Fruit fly (Drosophila melanogaster) whole organism, embryonic: ENCODE measurements around the gene CG13676.

Source experiments
- Antp ChIP-seq: fragments of 200-800 bp; sonication (Bioruptor generic); optimal IDR thresholded peaks from 3 replicates; lab custom pipeline; 2016; ENCODE audit warnings: missing biosample characterization, missing genetic modification characterization
- C15 ChIP-seq: fragments of 200-800 bp; sonication (Bioruptor generic); IDR thresholded peaks from 3 replicates; pipeline ENCODE4 v1.3.6; 2022; ENCODE audit warnings: missing biosample characterization, missing genetic modification characterization
- CG1024 ChIP-seq: fragments of 200-800 bp; sonication (Bioruptor generic); IDR thresholded peaks from 2 replicates; pipeline ENCODE4 v1.3.6; 2022; ENCODE audit warnings: missing biosample characterization, missing genetic modification characterization
- CG10321 ChIP-seq: fragments of 200-800 bp; sonication (Bioruptor generic); IDR thresholded peaks from 2 replicates; pipeline ENCODE4 v1.3.6; 2022; ENCODE audit warnings: missing biosample characterization, missing genetic modification characterization
- CG10462 ChIP-seq: fragments of 200-800 bp; sonication (Bioruptor generic); optimal IDR thresholded peaks from 2 replicates; lab custom pipeline; 2016; ENCODE audit warnings: missing biosample characterization, missing genetic modification characterization
- CG11696 ChIP-seq: fragments of 200-800 bp; sonication (Bioruptor generic); IDR thresholded peaks from 2 replicates; pipeline ENCODE4 v1.3.6; 2022; ENCODE audit warnings: missing biosample characterization, missing genetic modification characterization
- CG12071 ChIP-seq: fragments of 200-800 bp; sonication (Bioruptor generic); optimal IDR thresholded peaks from 3 replicates; lab custom pipeline; 2018; ENCODE audit warnings: missing biosample characterization, mild to moderate bottlenecking, missing genetic modification characterization
- CG13296 ChIP-seq: fragments of 200-800 bp; sonication (Bioruptor generic); optimal IDR thresholded peaks from 3 replicates; lab custom pipeline; 2018; ENCODE audit warnings: missing biosample characterization, mild to moderate bottlenecking, missing genetic modification characterization
- CG1602 ChIP-seq: fragments of 200-800 bp; sonication (Bioruptor generic); optimal IDR thresholded peaks from 3 replicates; lab custom pipeline; 2016; ENCODE audit warnings: missing biosample characterization, missing genetic modification characterization
- CG17361 ChIP-seq: fragments of 200-800 bp; sonication (Bioruptor generic); IDR thresholded peaks from 3 replicates; pipeline ENCODE4 v1.3.6; 2022; ENCODE audit warnings: missing biosample characterization, missing genetic modification characterization
- CG2129 ChIP-seq: fragments of 200-800 bp; sonication (Bioruptor generic); IDR thresholded peaks from 2 replicates; pipeline ENCODE4 v1.3.6; 2022; ENCODE audit warnings: missing biosample characterization, missing genetic modification characterization; ENCODE audit not compliant: partially characterized antibody
- CG2875 ChIP-seq: fragments of 200-800 bp; sonication (Bioruptor generic); optimal IDR thresholded peaks from 2 replicates; lab custom pipeline; 2017; ENCODE audit warnings: missing biosample characterization, mild to moderate bottlenecking, missing genetic modification characterization, missing genetic modification reagents
- CG3995 ChIP-seq: fragments of 200-800 bp; sonication (Bioruptor generic); optimal IDR thresholded peaks from 3 replicates; lab custom pipeline; 2016; ENCODE audit warnings: missing biosample characterization, missing genetic modification characterization
- CG4404 ChIP-seq: fragments of 200-800 bp; sonication (Bioruptor generic); IDR thresholded peaks from 2 replicates; pipeline ENCODE4 v1.3.6; 2022; ENCODE audit warnings: missing biosample characterization, missing genetic modification characterization
- CG4424 ChIP-seq: fragments of 200-800 bp; sonication (Bioruptor generic); optimal IDR thresholded peaks from 3 replicates; lab custom pipeline; 2016; ENCODE audit warnings: missing biosample characterization, missing genetic modification characterization
- CG6272 ChIP-seq: fragments of 200-800 bp; sonication (Bioruptor generic); IDR thresholded peaks from 2 replicates; pipeline ENCODE4 v1.3.6; 2022; ENCODE audit warnings: missing biosample characterization, missing genetic modification characterization
- CG7271 ChIP-seq: fragments of 200-800 bp; sonication (Bioruptor generic); optimal IDR thresholded peaks from 2 replicates; lab custom pipeline; 2018; ENCODE audit warnings: missing biosample characterization, mild to moderate bottlenecking, missing genetic modification characterization, moderate library complexity
- CG8281 ChIP-seq: fragments of 200-800 bp; sonication (Bioruptor generic); optimal IDR thresholded peaks from 2 replicates; lab custom pipeline; 2018; ENCODE audit warnings: missing biosample characterization, mild to moderate bottlenecking, missing genetic modification characterization, moderate library complexity
- Camta ChIP-seq: fragments of 200-800 bp; sonication (Bioruptor generic); optimal IDR thresholded peaks from 2 replicates; lab custom pipeline; 2016; ENCODE audit warnings: missing biosample characterization, missing genetic modification characterization
- Drgx ChIP-seq: fragments of 200-800 bp; sonication (Bioruptor generic); IDR thresholded peaks from 2 replicates; pipeline ENCODE4 v1.3.6; 2022; ENCODE audit warnings: missing biosample characterization, missing genetic modification characterization
- Ets97D ChIP-seq: fragments of 200-800 bp; sonication (Bioruptor generic); optimal IDR thresholded peaks from 3 replicates; lab custom pipeline; 2016; ENCODE audit warnings: missing biosample characterization, missing genetic modification characterization
- HLH54F ChIP-seq: fragments of 200-800 bp; sonication (Bioruptor generic); optimal IDR thresholded peaks from 3 replicates; lab custom pipeline; 2016; ENCODE audit warnings: missing biosample characterization, missing genetic modification characterization
- Hsf ChIP-seq: fragments of 200-800 bp; sonication (Bioruptor generic); optimal IDR thresholded peaks from 3 replicates; lab custom pipeline; 2016; ENCODE audit warnings: missing biosample characterization, missing genetic modification characterization
- Lpt ChIP-seq: fragments of >200 bp; optimal IDR thresholded peaks from 2 replicates; lab custom pipeline; 2018; ENCODE audit warnings: missing biosample characterization, missing genetic modification characterization
- MBD-R2 ChIP-seq: fragments of 200-800 bp; sonication (Bioruptor generic); IDR thresholded peaks from 2 replicates; pipeline ENCODE4 v1.3.6; 2022; ENCODE audit warnings: missing biosample characterization, missing genetic modification characterization
- NC2α ChIP-seq: fragments of 200-800 bp; sonication (Bioruptor generic); optimal IDR thresholded peaks from 2 replicates; lab custom pipeline; 2016; ENCODE audit warnings: missing biosample characterization, missing genetic modification characterization
- Sox102F ChIP-seq: fragments of 200-800 bp; sonication (Bioruptor generic); optimal IDR thresholded peaks from 2 replicates; lab custom pipeline; 2018; ENCODE audit warnings: missing biosample characterization, mild to moderate bottlenecking, missing genetic modification characterization, moderate library complexity
- Sry-β ChIP-seq: fragments of 200-800 bp; sonication (Bioruptor generic); optimal IDR thresholded peaks from 2 replicates; lab custom pipeline; 2018; ENCODE audit warnings: missing biosample characterization, mild to moderate bottlenecking, missing genetic modification characterization, moderate library complexity
- Ssrp ChIP-seq: fragments of 200-800 bp; sonication (Bioruptor generic); optimal IDR thresholded peaks from 2 replicates; lab custom pipeline; 2018; ENCODE audit warnings: missing biosample characterization, mild to moderate bottlenecking, missing genetic modification characterization, moderate library complexity
- Stat92E ChIP-seq, 3 experiments: fragments of >200 bp in 2 of 3; fragments of 200-800 bp in 1 of 3; sonication (Bioruptor generic) in 1 of 3; optimal IDR thresholded peaks; 2 replicates each; lab custom pipeline; 2017 to 2019; ENCODE audit warnings: missing biosample characterization in 3 of 3, missing genetic modification characterization in 3 of 3, mild to moderate bottlenecking in 1 of 3, moderate library complexity in 1 of 3
- ap ChIP-seq: fragments of 200-800 bp; sonication (Bioruptor generic); IDR thresholded peaks from 2 replicates; pipeline ENCODE4 v1.3.6; 2022; ENCODE audit warnings: missing biosample characterization, missing genetic modification characterization
- cas ChIP-seq: fragments of 200-800 bp; sonication (Bioruptor generic); IDR thresholded peaks from 2 replicates; pipeline ENCODE4 v1.3.6; 2022; ENCODE audit warnings: missing biosample characterization, missing genetic modification characterization
- chm ChIP-seq: fragments of 200-800 bp; sonication (Bioruptor generic); IDR thresholded peaks from 2 replicates; pipeline ENCODE4 v1.3.6; 2022; ENCODE audit warnings: missing biosample characterization, missing genetic modification characterization
- croc ChIP-seq: fragments of 200-800 bp; sonication (Bioruptor generic); conservative IDR thresholded peaks from 3 replicates; pipeline ENCODE4 v1.3.6; 2022; ENCODE audit warnings: missing biosample characterization, missing genetic modification characterization
- cwo ChIP-seq: fragments of 200-800 bp; sonication (Bioruptor generic); optimal IDR thresholded peaks from 3 replicates; lab custom pipeline; 2017; ENCODE audit warnings: missing biosample characterization, missing genetic modification characterization, mild to moderate bottlenecking, moderate library complexity, missing genetic modification reagents
- da ChIP-seq: fragments of 200-800 bp; sonication (Bioruptor generic); optimal IDR thresholded peaks from 2 replicates; lab custom pipeline; 2016; ENCODE audit warnings: missing biosample characterization, missing genetic modification characterization
- dpn ChIP-seq, 2 experiments: fragments of 200-800 bp; sonication (Bioruptor generic); optimal IDR thresholded peaks; 3 replicates each; lab custom pipeline; 2016; ENCODE audit warnings: missing biosample characterization in 2 of 2, missing genetic modification characterization in 2 of 2
- ham ChIP-seq: fragments of 200-800 bp; sonication (Bioruptor generic); IDR thresholded peaks from 2 replicates; pipeline ENCODE4 v1.3.6; 2022; ENCODE audit warnings: missing biosample characterization, missing genetic modification characterization
- inv ChIP-seq: fragments of 200-800 bp; sonication (Bioruptor generic); IDR thresholded peaks from 2 replicates; pipeline ENCODE4 v1.3.6; 2022; ENCODE audit warnings: missing biosample characterization, missing genetic modification characterization; ENCODE audit not compliant: partially characterized antibody
- nerfin-1 ChIP-seq: fragments of 200-800 bp; sonication (Bioruptor generic); optimal IDR thresholded peaks from 3 replicates; lab custom pipeline; 2019; ENCODE audit warnings: missing biosample characterization, mild to moderate bottlenecking, missing genetic modification characterization, moderate library complexity
- otp ChIP-seq: fragments of 200-800 bp; sonication (Bioruptor generic); IDR thresholded peaks from 3 replicates; pipeline ENCODE4, ENCODE4 v1.3.6; 2022; ENCODE audit warnings: missing biosample characterization, missing genetic modification characterization
- peb ChIP-seq: fragments of 200-800 bp; sonication (Bioruptor generic); IDR thresholded peaks from 2 replicates; pipeline ENCODE4 v1.3.6; 2022; ENCODE audit warnings: missing biosample characterization, missing genetic modification characterization
- sc ChIP-seq, 3 experiments: fragments of >200 bp in 2 of 3; fragments of 200-800 bp in 1 of 3; sonication (Bioruptor generic) in 1 of 3; optimal IDR thresholded peaks; 2 replicates in 2 of 3; 3 replicates in 1 of 3; lab custom pipeline; 2017; ENCODE audit warnings: mild to moderate bottlenecking in 1 of 3, missing biosample characterization in 1 of 3, missing genetic modification characterization in 1 of 3, missing genetic modification reagents in 1 of 3
- sens-2 ChIP-seq: fragments of 200-800 bp; sonication (Bioruptor generic); IDR thresholded peaks from 2 replicates; pipeline ENCODE4 v1.3.6; 2022; ENCODE audit warnings: missing biosample characterization, missing genetic modification characterization
- slp2 ChIP-seq: fragments of 200-800 bp; sonication (Bioruptor generic); optimal IDR thresholded peaks from 2 replicates; lab custom pipeline; 2016; ENCODE audit warnings: missing biosample characterization, missing genetic modification characterization
- tap ChIP-seq: fragments of 200-800 bp; optimal IDR thresholded peaks from 3 replicates; lab custom pipeline; 2019; ENCODE audit warnings: missing biosample characterization, mild to moderate bottlenecking, missing genetic modification characterization, moderate library complexity
- vnd ChIP-seq: fragments of 200-800 bp; sonication (Bioruptor generic); IDR thresholded peaks from 3 replicates; pipeline ENCODE4 v1.3.6; 2022; ENCODE audit warnings: missing biosample characterization, missing genetic modification characterization; ENCODE audit not compliant: partially characterized antibody
- wor ChIP-seq: fragments of 200-800 bp; sonication (Bioruptor generic); IDR thresholded peaks from 2 replicates; pipeline ENCODE4 v1.3.6; 2022; ENCODE audit warnings: missing biosample characterization, missing genetic modification characterization
- yki ChIP-seq: fragments of >200 bp; optimal IDR thresholded peaks from 3 replicates; lab custom pipeline; 2018

Gene CG13676

dm6 chr3L:8153206-8153996 lies 1.8 kb upstream of the CG13676 start (continued):
- TF ChIP-seq cas (GFP tag; lab: Robert Waterston, UW): no peak
- no peak for TF ChIP-seq yki
- peak; percentile 84 for TF ChIP-seq Sox102F (GFP tag; lab: Kevin White, UChicago)
- no peak for TF ChIP-seq CG6272
- TF ChIP-seq Hsf (GFP tag; lab: Kevin White, UChicago): peak; percentile 44
- no peak for TF ChIP-seq inv (GFP tag; lab: Robert Waterston, UW)
- no peak for TF ChIP-seq chm (GFP tag; lab: Robert Waterston, UW)
- peak; percentile 97 for TF ChIP-seq Drgx (GFP tag; lab: Robert Waterston, UW)
- TF ChIP-seq Camta (GFP tag; lab: Kevin White, UChicago): peak; percentile 26
- peak; percentile 39; the same call in 1 of the 2 replicates for TF ChIP-seq wor (GFP tag; lab: Robert Waterston, UW)
- TF ChIP-seq NC2α (GFP tag; lab: Kevin White, UChicago): peak; percentile 10
- TF ChIP-seq Ssrp (tag; lab: Kevin White, UChicago): peak; percentile 56
- no peak for TF ChIP-seq CG10321
- TF ChIP-seq CG1024 (GFP tag; lab: Robert Waterston, UW): peak; percentile 51; the same call in 1 of the 2 replicates
- TF ChIP-seq ham (GFP tag; lab: Robert Waterston, UW): no peak
- no peak for TF ChIP-seq Stat92E (GFP tag; optimal IDR thresholded peaks at IDR 0.05; lab: Kevin White, UChicago)
- TF ChIP-seq CG12071 (GFP tag; lab: Kevin White, UChicago): peak; percentile 42
- no peak; the same call in 1 of the 2 replicates for TF ChIP-seq peb (GFP tag; lab: Robert Waterston, UW)
- TF ChIP-seq CG1602 (GFP tag; lab: Kevin White, UChicago): peak; percentile 41
- no peak for TF ChIP-seq Lpt
- no peak for TF ChIP-seq Sry-β (GFP tag; lab: Kevin White, UChicago)
- TF ChIP-seq CG11696 (GFP tag; lab: Robert Waterston, UW): no peak
- peak; percentile 10 for TF ChIP-seq CG13296 (GFP tag; lab: Kevin White, UChicago)
- peak; percentile 7 for TF ChIP-seq cwo (GFP tag; lab: Kevin White, UChicago)
- no peak for TF ChIP-seq slp2 (GFP tag; lab: Kevin White, UChicago)
- TF ChIP-seq da (GFP tag; lab: Kevin White, UChicago): no peak
- TF ChIP-seq sens-2 (GFP tag; lab: Robert Waterston, UW): no peak
- peak; percentile 49; the same call in 1 of the 2 replicates for TF ChIP-seq ap (GFP tag; lab: Robert Waterston, UW)
- peak; percentile 36; the same call in 2 of the 3 replicates for TF ChIP-seq croc (GFP tag; lab: Robert Waterston, UW)
- no peak for TF ChIP-seq CG4404
- 0 out of 3 replicates have a peak, but pooled peaks have one; percentile 29 for TF ChIP-seq CG17361 (GFP tag; lab: Robert Waterston, UW)
- TF ChIP-seq CG3995 (GFP tag; lab: Kevin White, UChicago): no peak
- no peak for TF ChIP-seq vnd (GFP tag; lab: Robert Waterston, UW)
- TF ChIP-seq nerfin-1 (tag; lab: Kevin White, UChicago): peak; percentile 20
- peak; percentile 61 for TF ChIP-seq tap (tag; lab: Kevin White, UChicago)
- TF ChIP-seq CG8281: peak; percentile 3
- no peak for TF ChIP-seq Ets97D (GFP tag; lab: Kevin White, UChicago)
- TF ChIP-seq CG2875 (GFP tag; lab: Kevin White, UChicago): peak; percentile 59
- TF ChIP-seq MBD-R2: no peak
- TF ChIP-seq dpn (GFP tag; optimal IDR thresholded peaks at IDR 0.05; lab: Kevin White, UChicago): peak; percentile 36 to 51
- TF ChIP-seq sc (optimal IDR thresholded peaks at IDR 0.05; lab: Kevin White, UChicago): no peak
- TF ChIP-seq sc (GFP tag; optimal IDR thresholded peaks at IDR 0.05; lab: Kevin White, UChicago): peak; percentile 1
- no peak for TF ChIP-seq HLH54F (GFP tag; lab: Kevin White, UChicago)
- peak; percentile 61 for TF ChIP-seq CG4424 (GFP tag; lab: Kevin White, UChicago)
- no peak for TF ChIP-seq C15 (GFP tag; lab: Robert Waterston, UW)
- peak; percentile 44; the same call in 1 of the 3 replicates for TF ChIP-seq otp
- peak; percentile 32 for TF ChIP-seq Antp (GFP tag; lab: Kevin White, UChicago)
- no peak for TF ChIP-seq CG7271 (tag; lab: Kevin White, UChicago)
- no peak for TF ChIP-seq CG2129
- TF ChIP-seq CG10462 (GFP tag; lab: Kevin White, UChicago): peak; percentile 19
